Fruit fly (Drosophila melanogaster): ENCODE measurements around the gene CG8032.

The CG8032 gene

DNA sequence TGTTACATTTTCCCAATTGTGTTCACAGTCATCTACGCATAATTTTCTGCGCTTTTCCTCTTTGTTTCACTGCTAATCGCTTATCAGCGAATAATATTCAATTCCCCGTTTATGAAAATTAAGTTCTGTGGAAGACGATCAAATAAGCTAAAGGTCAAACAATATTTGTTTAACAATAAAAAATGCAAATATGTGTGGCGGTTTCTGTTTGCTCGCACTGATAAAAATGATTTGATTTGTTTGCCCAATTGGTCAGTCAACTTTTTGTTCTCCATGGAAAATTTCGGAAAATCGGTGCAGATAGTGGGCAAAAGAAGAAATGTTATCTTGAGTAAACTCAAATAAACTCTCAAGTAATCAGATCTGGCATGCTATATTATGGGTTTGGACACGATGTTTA lies 40.8 kb downstream of the CG8032 start:
- TF ChIP-seq h (optimal IDR thresholded peaks at IDR 0.05) (no peak), ttk (optimal IDR thresholded peaks at IDR 0.05) (no peak), insv (optimal IDR thresholded peaks at IDR 0.05) (no peak), Sin3A (optimal IDR thresholded peaks at IDR 0.05) (no peak), psq (optimal IDR thresholded peaks at IDR 0.05) (no peak), Myc (optimal IDR thresholded peaks at IDR 0.05) (no peak)

DNA sequence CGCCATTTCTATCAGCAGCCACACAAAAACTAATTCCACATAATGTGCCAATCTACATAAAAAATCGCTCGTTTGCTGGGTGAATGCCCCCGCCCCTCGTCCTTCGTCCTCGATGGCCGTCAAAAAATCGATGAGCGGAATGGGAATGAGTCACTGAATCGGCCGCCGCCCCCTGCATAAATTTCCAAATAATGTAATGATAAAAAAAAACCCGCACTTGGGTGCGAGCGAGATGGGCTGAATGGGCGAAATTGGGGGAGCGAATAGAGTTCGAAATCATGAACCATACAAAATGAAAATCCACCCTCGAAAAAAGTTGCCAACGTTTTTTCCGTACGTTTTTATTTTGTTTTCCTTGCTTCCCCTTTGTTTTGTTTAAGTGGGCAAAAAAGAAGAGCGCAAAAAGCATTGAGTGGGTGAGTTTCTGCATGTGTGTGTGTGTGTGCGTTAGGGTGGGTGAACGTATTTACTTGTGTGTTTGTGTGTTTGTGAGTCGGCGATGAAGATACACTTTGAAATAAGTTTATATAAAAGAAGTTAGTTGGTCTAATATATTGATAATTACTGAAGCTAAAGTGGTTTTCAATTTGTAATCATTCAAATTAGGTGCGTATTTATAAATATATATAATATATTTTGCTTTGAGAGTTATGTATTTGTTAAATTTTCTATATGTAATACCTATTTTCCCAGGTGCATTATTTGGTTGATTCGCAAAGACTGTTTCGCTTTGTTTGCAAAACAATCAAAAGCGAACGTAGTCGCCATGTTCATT lies 41.6 kb downstream of the CG8032 start:
- TF ChIP-seq h (optimal IDR thresholded peaks at IDR 0.05) (no peak), psq (optimal IDR thresholded peaks at IDR 0.05) (no peak), Myc (optimal IDR thresholded peaks at IDR 0.05) (no peak), insv (optimal IDR thresholded peaks at IDR 0.05) (no peak), ttk (optimal IDR thresholded peaks at IDR 0.05) (no peak), Sin3A (optimal IDR thresholded peaks at IDR 0.05) (no peak)

DNA sequence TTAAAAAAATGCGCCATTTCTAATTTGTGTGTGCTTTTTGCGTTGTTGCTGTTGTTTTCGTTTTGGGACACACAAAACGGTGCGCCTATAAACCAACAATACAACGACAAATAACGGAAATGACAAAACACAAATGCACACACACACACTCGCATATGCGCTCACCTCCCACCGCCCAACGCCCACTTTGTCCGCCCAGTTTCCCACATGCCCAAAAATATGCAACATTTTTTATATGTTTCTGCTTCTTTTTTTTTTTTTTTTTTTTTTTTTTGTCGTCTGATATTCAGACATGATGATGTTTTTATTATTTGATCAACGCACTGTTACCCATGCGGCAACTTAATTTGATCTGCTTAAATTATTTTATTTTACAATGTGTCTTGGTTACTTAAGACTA lies 43.3 kb downstream of the CG8032 start:
- no peak for TF ChIP-seq Myc (optimal IDR thresholded peaks at IDR 0.05)
- no peak for TF ChIP-seq h (optimal IDR thresholded peaks at IDR 0.05)

DNA sequence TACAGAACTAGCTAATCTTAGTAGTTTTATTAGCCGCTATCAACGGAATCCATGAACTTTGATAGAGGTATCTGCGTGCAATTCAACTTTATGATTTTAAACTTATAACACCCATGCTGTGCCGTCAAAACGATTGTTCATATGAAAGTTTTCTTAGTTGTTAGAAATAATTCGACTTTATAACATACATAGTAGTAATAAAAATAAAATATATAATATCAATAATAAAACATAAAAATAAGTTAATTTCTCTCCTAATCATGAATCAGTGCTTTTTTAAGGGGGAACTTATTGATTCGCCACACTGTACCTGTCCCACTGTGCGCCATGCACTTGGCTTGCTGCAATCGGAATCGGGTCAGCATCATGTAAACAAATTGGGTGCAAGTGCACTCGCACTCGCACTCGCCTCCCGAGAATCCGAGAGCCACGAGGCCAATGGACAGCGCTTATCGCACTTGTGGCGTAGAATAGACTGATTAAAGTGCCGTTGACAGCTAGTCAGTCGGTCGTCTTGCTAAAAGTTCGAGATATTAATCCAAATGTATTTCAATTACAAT lies 48.1 kb downstream of the CG8032 start:
- TF ChIP-seq Sin3A (optimal IDR thresholded peaks at IDR 0.05) (no peak), ttk (optimal IDR thresholded peaks at IDR 0.05) (no peak), h (optimal IDR thresholded peaks at IDR 0.05) (no peak), insv (optimal IDR thresholded peaks at IDR 0.05) (no peak), psq (optimal IDR thresholded peaks at IDR 0.05) (no peak), Myc (optimal IDR thresholded peaks at IDR 0.05) (no peak)

DNA sequence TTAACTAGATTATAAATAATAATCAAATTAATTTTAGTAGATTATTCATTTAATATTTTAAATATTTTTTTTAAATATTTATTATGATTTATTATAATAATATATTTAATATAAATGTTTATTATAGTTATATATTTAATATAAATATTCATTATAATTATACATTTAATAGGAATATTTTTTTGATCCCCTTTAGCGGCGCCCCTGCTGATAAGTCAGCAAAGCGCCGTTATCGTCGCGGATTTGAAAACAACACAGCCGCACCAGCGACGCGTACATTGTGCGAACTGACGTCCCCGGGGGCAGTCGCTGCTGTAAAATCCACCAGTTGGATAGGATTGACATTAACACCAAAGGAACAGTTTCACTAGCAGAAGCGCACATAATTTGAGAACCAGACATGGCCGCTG lies 48.8 kb downstream of the CG8032 start, which contains the start of gene CG8112:
TSS of gene CG8112 (plus strand) at position 212 of the 410 bp plus-strand sequence.
- TF ChIP-seq h (optimal IDR thresholded peaks at IDR 0.05), result no peak
- TF ChIP-seq ttk (optimal IDR thresholded peaks at IDR 0.05), result no peak
- TF ChIP-seq psq (optimal IDR thresholded peaks at IDR 0.05), result no peak
- TF ChIP-seq Sin3A (optimal IDR thresholded peaks at IDR 0.05), result no peak
- TF ChIP-seq Myc (optimal IDR thresholded peaks at IDR 0.05), result no peak
- no peak for TF ChIP-seq insv (optimal IDR thresholded peaks at IDR 0.05)

DNA sequence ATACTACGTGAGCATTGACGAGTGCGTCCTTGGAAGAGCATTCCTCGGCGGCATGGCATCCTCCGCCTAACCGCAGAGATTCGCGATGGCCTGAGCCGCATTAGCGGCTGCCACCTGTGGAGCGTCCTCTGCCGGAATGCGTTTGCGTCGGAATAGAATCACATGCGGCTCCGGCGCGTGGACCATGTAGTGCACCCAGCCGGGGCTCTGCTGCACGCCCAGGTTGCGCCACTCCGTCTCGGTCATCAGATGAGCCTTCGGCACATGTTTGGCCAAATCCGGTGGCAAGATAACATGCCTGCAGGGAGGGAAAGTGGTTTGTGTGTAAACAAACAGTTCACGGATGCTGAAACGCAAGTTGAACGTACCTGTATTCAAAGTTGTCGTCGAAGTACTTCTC lies 51.5 kb downstream of the CG8032 start:
- TF ChIP-seq Sin3A (optimal IDR thresholded peaks at IDR 0.05) (no peak), insv (optimal IDR thresholded peaks at IDR 0.05) (no peak), ttk (optimal IDR thresholded peaks at IDR 0.05) (no peak), psq (optimal IDR thresholded peaks at IDR 0.05) (no peak), h (optimal IDR thresholded peaks at IDR 0.05) (no peak), Myc (optimal IDR thresholded peaks at IDR 0.05) (no peak)

DNA sequence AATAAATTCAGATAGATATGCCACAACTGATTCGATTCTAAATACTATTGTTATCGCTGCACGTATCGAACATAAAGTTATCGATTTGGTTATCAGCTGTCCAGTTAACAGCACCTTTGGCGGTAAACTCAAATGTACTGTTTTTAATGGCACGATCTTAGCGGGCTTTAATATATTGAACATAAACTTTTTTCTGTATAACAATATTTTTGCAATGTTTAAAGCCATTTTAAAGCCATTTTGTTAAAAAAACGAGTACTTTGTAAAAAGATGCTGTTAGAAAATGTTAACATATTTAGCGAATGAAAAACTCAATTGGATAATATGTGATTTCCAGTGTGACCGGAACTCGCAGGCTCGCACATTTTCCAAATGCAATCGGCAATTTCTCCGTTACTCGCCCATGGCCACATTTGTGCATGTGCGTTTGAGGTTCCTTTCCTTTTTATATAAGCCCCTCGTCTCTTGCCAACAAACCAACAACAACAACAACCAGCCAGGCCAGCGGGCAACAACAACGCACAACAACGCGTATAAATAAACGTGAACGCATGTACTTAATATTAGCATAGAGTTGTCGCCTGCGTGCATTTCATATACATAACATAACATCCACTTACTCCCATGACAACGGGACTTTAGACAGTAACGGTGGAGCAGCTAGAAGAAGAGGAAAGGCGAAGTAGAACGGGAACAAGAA lies 52.1 kb downstream of the CG8032 start, which contains the start of gene TMEM216:
TSS of gene TMEM216 (plus strand) at position 393 of the 700 bp plus-strand sequence.
- TF ChIP-seq Myc (optimal IDR thresholded peaks at IDR 0.05), result no peak
- TF ChIP-seq ttk (optimal IDR thresholded peaks at IDR 0.05), result no peak
- TF ChIP-seq psq (optimal IDR thresholded peaks at IDR 0.05), result no peak
- no peak for TF ChIP-seq insv (optimal IDR thresholded peaks at IDR 0.05)
- TF ChIP-seq Sin3A (optimal IDR thresholded peaks at IDR 0.05), result no peak
- no peak for TF ChIP-seq h (optimal IDR thresholded peaks at IDR 0.05)

DNA sequence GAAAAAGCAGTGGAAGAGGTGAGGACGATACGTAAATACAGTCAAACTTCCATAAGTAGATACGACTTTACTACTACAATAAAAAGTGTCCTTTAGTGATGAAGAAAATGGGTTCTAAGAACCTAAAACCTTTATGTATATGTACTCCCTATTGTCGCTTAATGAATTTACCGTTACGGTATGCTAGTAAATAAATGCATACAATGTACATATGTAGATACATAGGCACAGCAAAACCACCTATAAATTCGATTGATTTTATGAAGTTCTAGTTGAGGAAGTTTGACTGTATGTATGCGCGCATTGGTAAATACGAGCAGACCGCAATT lies 52.6 kb downstream of the CG8032 start:
- no peak for TF ChIP-seq Sin3A (optimal IDR thresholded peaks at IDR 0.05)
- no peak for TF ChIP-seq psq (optimal IDR thresholded peaks at IDR 0.05)
- TF ChIP-seq h (optimal IDR thresholded peaks at IDR 0.05), result no peak
- no peak for TF ChIP-seq ttk (optimal IDR thresholded peaks at IDR 0.05)
- TF ChIP-seq insv (optimal IDR thresholded peaks at IDR 0.05), result no peak
- TF ChIP-seq Myc (optimal IDR thresholded peaks at IDR 0.05), result no peak
